Fruit fly (Drosophila melanogaster): Measurements from ENCODE around the gene CG17078.

DNA sequence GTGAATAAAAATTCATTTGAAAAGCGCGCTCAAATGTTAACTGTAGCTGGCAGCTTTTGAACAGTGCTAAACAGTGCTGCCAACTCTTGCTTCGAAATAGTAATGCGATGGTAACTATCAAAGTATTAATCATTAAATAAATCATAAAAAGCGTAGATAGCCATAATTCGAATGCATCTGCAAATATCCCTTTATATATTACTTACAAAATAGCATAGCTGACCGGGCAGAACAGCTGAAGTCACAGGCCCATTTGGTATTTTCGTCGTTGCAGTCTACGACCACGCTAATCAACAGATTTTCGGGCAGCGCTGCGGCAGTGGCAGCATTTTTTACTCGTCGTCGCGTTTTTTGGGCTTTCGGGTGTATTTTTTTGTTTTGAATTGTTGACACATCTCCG lies 27.6 kb upstream of the CG17078 start, which contains the start of gene Plc21C:
- TF ChIP-seq CG12768 (GFP tag; optimal IDR thresholded peaks at IDR 0.05) (no peak), CG7045 (GFP tag; optimal IDR thresholded peaks at IDR 0.05) (peak; percentile 4), CG7101 (tag; optimal IDR thresholded peaks at IDR 0.05) (peak; percentile 16), CG11617 (GFP tag; optimal IDR thresholded peaks at IDR 0.05) (peak; percentile 24), CG33017 (tag; optimal IDR thresholded peaks at IDR 0.05) (peak; percentile 45), toe (GFP tag; optimal IDR thresholded peaks at IDR 0.05) (peak; percentile 79), Crg-1 (GFP tag; optimal IDR thresholded peaks at IDR 0.05) (peak; percentile 22), kay (GFP tag; ENCODE audit: borderline replicate concordance) (no peak), ovo (GFP tag; optimal IDR thresholded peaks at IDR 0.05) (peak; percentile 82), CG1620 (GFP tag; optimal IDR thresholded peaks at IDR 0.05) (peak; percentile 74), pad (GFP tag; optimal IDR thresholded peaks at IDR 0.05) (peak; percentile 28), CG5204 (GFP tag; optimal IDR thresholded peaks at IDR 0.05) (no peak)

Data from whole organism, adult.